Worm (Caenorhabditis elegans): ENCODE data around the gene ZC250.2.

The ZC250.2 gene

DNA sequence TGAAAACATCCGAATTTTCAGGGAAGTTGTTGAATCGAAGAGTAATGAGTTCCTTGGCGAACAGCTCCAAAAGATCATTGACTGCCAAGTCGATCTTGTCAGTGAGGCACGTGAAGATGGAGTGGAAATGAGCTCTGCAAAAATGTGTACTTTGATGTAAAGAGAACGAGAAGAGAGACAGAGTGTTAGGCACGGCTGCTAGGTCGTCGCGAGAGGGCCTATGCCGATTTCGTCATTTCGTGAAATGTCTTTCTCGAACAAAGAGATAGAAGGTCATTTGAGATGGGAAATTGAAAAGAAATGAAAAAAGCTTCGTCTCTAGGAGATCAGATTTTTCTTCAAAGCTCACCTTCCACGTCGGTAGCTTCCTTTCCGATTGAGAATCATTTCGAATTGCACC is 12.1 kb upstream of the ZC250.2 start:
- no peak for TF ChIP-seq unc-62 (GFP tag; optimal IDR thresholded peaks at IDR 0.05)

DNA sequence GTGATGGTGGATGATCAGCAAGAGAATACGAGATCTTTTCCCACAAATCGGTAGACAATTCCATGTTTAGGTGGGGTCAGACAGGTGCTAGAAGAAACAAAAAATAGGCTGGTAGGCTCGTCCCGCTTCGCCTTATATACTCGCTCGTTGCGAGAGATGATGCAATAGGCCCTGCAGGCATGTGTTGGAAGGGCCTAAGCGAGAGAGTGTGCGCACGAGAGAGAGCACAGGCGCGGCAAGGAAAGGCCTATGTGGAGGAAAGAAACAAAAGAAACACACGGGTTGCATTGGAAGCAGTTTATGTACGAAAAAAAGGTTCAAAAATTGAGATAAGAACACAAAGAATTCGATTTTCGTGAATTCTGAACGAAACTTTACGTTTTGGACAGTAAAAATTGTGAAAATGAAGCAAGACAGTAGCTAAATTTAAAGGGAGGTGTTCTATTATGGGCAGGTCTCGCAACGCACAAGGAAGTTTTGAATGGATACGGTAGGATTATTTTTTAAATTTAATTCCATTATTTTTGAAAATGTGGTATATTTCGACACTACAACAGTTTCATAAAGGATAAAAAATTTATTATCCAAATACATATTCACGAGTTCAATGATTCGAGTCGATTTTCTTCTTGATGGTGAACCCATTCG is 11.3 kb upstream of the ZC250.2 start, which contains the start of gene F44E7.5:
F44E7.5 (minus strand) TSS at position 210 of the 648 bp plus-strand sequence.
- TF ChIP-seq unc-62 (GFP tag; optimal IDR thresholded peaks at IDR 0.05), result no peak

DNA sequence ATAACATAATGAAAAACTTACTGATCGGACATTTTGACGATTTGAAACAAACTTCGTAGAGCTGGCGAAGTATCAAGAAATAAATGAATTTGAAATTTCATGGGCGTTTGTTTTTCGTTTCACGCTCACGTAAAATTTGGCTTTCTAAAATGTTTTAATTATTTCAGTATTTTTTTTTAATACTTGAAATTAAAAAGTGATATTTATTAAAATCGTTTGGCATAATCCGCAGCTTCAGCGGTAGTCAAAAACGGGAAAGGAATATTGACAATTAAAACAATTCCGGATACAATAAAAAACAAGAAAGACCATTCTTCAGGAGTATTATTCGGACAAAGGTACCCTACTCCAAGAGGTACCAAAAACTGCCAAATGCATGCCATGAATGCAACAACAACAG is 9.4 kb upstream of the ZC250.2 start, which contains the start of gene fbxa-183:
fbxa-183 (minus strand) TSS at position 101 of the 400 bp plus-strand sequence.
- TF ChIP-seq unc-62 (GFP tag; optimal IDR thresholded peaks at IDR 0.05), result no peak

DNA sequence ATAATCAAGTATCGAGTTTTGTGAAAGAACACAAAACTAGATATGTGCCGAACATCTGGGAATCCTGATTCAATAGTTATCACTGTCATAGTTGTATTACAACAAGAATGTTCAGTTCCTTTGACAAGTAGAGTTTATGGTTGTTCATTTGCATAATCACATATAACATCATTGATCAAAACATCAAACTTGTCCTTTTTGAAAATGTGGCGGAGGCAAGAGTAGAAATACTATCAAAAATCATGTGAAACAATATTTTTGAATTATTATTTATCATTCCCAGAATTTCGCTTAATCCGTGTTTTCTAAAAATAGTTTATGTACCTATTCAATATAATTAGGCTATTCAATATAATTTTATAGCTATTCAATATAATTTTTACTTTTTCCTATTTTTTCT is 6.8 kb upstream of the ZC250.2 start, which contains the start of gene F44E7.7:
F44E7.7 (minus strand) TSS at position 101 of the 400 bp plus-strand sequence.
- no peak for TF ChIP-seq unc-62 (GFP tag; optimal IDR thresholded peaks at IDR 0.05)

DNA sequence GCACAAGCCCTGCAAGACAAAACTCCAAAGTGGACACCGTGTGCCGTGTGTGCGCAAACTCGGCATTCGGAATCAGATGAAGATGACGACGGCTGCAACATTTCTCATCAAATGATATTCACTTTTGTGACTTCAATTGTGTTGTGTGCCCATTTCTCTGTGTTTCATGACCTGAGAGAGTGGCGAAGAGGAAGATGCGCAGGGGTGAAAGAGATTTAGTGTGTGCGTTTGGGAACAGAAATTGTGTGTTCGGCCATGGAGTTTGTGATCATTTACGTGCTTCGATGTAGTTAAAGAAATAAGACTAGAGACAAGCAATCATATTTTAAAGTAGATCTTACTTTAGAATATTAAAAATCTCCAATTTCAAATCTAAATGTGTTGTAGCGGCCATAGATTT is 3.5 kb upstream of the ZC250.2 start:
- no peak for TF ChIP-seq unc-62 (GFP tag; optimal IDR thresholded peaks at IDR 0.05)

DNA sequence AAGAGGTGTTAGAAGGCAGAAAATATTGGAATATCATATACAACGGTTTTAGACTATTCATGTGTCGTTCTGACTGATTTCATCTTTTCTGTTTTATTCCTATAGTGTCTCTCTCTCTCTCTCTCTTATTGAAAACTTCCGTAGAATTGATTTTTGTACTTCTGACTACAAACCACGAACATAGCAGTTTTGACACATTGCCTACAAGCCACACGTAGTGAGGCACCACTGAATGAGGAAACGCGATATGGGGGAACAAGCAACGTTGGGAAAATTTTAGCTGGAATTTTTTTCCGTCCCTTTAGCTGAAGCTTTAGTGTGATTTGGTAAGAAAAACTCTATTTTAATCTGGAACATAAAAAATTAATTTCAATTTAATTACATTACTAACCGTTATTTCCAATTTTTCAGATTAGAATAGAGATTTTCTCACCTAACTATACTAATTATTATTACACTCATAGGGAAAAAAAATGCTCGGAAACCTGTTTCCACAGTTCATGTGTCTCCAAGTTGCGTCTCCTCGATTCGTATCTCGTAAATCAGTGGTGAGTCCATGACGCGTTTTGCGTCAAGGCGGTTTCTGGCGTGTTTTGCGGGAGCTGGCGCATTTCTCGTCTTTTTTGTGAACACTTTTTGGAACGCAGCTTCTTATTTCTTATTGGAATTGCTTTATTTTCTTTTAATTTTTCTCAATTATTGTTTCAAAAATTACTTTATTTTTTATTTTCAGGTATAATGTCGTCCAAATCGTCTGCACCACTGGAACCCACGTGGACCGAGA is 1.4 kb upstream of the ZC250.2 start, which contains the start of the genes nhr-142 and F44E7.9:
nhr-142 (minus strand) TSS at position 57 of the 784 bp plus-strand sequence.
F44E7.9 (plus strand) TSS at position 734 of the 784 bp plus-strand sequence.
- no peak for TF ChIP-seq unc-62 (GFP tag; optimal IDR thresholded peaks at IDR 0.05)

DNA sequence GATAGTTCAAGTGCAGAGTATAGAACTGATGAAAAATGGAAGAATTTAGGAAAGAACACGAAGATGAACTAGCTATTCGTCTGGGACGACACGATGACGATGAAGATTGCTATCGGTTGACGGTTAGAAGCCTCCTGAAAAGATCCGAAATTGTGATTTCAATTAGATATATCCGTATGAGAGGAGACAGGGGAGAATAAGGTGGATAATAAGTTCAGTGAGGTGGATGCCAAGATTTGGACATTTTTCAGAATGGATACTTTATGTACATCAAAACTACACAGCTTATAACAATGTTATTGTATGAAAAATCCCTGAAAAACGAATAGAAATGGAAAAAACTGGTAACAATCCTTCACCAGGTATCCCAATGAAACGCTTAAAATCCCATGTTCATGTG is 6.0 kb downstream of the ZC250.2 start, which contains the start of gene nstp-3:
nstp-3 (minus strand) TSS at position 101 of the 400 bp plus-strand sequence.
- TF ChIP-seq unc-62 (GFP tag; optimal IDR thresholded peaks at IDR 0.05), result no peak

DNA sequence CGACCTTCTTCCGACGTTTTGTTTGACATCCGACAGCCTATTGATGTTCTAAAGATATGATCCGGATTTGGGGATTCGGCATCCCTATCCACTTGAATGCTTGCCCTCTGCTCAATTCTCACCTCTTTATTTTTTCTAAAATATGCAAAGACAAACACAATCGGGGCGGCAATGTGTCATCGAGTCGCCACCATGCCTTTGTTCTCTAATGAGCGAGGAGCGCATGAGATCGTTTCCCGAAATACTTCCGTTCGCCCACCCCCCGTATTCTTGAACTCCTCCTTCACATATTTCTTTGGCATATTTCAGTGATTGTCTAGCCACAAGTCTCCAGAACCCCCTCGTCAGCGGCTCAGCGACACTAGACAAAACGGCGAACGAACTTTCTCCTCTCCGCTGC is 7.2 kb downstream of the ZC250.2 start, which contains the start of gene cyn-17:
cyn-17 (plus strand) TSS at position 301 of the 400 bp plus-strand sequence.
- no peak for TF ChIP-seq unc-62 (GFP tag; optimal IDR thresholded peaks at IDR 0.05)

DNA sequence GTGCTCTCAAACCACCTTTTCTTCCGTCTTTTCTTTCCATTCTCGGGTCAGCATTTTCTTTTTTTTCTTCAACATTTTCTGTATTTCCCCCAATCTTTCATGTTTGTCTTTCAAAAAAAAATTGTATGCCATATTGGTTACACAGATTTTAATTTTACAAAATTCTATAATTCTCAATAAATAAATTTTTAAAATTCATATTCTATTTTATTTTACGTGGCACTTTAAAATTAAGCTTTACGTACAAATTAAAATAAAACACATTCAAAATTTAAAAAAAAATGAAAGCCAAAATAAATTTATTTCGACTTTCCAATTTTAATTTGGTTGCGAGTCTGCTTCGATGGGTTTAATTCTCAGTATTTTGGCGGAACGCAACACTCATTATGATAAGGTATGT is 13.3 kb downstream of the ZC250.2 start, which contains the start of gene ZC250.5:
ZC250.5 (plus strand) TSS at position 301 of the 400 bp plus-strand sequence.
- no peak for TF ChIP-seq unc-62 (GFP tag; optimal IDR thresholded peaks at IDR 0.05)

DNA sequence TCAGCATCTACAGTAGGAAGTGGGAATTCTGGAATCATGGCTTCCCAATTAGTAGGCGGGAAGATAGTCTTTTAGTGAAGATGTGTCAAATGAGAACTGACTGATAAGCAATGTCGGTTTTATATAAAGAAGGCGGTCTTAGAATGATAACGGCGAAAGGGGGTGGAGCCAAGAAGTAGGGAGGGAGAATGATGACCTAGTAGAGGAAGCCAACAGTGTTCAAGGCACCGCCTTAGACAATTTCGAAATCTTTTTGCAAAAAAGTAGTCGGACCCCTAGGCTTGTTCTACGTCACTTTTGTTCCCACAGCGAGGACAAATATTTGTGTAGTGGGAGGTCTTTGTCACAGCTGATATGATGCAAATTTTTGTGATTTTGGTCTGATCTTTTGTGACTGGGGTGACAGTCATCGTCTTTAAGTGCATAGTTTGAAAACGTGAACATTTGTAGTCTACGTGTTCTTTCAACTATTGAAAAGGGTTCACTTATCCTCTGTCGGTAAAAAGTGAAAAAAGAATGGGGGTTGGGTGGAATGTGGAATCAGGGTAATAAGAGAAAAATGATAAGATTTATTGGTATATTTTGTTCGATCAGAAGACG is 21.0 kb downstream of the ZC250.2 start, which contains the start of gene ZC250.4:
ZC250.4 (minus strand) TSS at position 78 of the 600 bp plus-strand sequence.
- no peak for TF ChIP-seq unc-62 (GFP tag; optimal IDR thresholded peaks at IDR 0.05)

DNA sequence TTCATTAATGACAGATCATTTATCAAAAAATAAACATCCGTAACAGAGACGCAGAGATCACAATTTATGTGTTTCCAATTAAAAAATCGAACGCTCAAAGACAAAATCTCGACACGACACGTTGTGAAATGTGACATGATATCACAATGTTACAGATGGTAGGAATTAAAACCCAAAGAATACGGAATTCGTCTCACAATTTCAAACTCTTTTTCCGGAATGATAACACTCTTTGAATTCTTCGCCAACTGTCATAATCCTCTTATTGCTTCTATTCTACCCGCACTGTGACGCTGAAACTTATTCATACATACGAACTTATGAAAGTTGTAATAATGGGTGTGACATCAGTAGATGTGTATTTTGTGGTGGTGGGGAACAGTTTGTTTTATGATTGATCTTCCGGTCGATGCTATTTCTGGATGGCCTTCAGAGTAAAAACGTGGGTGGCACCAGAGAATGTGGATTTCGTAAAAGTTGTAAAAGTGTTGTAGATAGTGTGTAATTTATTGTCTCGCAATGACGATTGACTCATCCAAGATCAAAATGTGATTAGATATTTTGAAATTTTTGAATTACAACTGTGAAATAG is 24.4 kb downstream of the ZC250.2 start:
- no peak for TF ChIP-seq unc-62 (GFP tag; optimal IDR thresholded peaks at IDR 0.05)

DNA sequence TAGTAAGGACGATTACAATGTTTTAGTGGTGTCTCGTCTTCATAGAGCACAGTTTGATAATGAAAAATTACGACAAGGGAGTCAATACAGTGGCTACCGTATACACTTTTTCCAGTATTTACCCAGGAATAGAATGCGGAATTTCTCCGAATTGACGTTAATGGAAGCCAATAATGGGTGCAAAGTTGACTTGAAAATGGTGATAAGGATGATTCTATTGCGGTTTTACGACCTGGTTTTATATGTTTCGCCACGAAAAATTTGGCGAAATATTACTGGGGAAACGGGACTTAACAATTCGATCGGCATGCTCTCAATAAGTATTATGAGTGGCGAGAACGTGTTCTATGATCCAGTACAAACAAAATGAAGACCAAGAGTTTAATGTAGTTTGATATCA is 27.8 kb downstream of the ZC250.2 start:
- no peak for TF ChIP-seq unc-62 (GFP tag; optimal IDR thresholded peaks at IDR 0.05)

DNA sequence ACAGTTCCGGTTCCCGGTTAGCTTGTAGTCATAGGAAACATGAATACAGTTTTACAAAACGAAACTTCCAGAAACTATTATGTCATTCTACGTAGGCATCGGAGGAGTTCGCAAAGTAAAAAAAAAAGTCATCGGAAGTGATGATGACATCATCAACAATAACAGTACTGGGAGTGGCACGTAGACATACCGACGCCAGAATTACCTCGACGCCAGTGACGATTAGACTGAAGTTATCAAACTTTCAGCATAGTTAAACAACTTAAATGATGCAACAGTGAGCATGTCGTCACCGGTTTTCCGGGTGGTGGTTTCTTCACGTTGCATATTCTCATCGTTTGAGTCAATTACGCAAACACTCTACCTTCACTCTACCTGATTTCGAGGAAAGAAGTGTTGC is 28.3 kb downstream of the ZC250.2 start:
- TF ChIP-seq unc-62 (GFP tag; optimal IDR thresholded peaks at IDR 0.05), result no peak

DNA sequence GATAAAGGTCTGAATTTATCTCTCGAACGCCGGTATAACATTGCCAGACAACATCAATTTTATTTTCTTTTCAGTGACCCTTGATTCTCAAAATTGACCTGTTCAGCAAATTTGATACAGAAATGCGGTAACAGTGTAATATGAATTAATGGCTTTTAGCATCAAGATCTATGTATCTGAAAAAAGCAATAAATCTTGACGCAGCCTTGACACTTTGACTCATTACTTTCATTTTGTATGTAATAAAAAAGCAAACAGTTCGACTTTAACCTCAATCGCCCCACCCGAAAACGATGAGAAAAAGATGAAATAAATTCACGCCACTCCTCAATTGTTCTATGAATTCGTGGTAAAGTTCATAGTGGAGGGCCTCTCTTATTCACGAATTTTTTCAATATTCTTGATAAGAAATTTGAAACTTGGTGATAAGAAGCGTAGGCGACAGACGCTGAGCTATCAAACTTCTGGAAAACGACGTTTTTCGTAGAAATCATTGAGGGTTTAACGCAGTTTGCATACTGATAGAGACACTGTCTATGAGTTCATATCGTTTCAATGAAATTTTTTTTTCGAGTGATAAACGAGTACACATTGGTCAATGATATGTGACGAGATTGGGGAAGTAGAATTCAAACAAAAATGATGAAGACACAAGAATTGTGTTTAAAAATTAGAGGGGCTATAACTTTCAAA is 29.5 kb downstream of the ZC250.2 start:
- TF ChIP-seq unc-62 (GFP tag; optimal IDR thresholded peaks at IDR 0.05), result no peak

DNA sequence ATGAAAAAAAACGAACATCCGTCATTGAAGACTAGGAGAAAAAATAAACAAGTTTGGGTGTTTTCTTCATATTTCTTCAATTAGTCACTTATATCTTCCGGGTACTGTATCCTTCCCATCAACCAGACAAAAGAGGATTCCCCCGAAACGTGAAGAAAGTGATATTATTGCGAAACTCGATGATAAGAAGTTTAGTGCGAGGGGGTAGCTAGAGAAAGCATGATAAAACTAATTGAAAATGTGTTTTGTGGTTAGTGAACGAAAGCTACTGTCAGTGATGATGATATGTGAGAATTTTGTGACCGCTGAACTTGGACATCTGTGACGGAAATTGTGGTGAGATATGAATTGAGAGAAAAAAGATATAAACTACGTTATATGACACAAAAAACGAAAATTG is 30.8 kb downstream of the ZC250.2 start:
- TF ChIP-seq unc-62 (GFP tag; optimal IDR thresholded peaks at IDR 0.05), result no peak
